Fruit fly (Drosophila melanogaster) whole organism, larva: ENCODE data around the gene Tis11.
A peak's percentile ranks its signal among the peaks of the same experiment; 100 is the strongest.

Experiments
- noc ChIP-seq: fragments of 200-800 bp; sonication (Bioruptor generic); optimal IDR thresholded peaks from 3 replicates; lab custom pipeline; 2019; ENCODE audit warnings: missing biosample characterization, mild to moderate bottlenecking, missing genetic modification characterization, moderate library complexity

Gene Tis11

DNA sequence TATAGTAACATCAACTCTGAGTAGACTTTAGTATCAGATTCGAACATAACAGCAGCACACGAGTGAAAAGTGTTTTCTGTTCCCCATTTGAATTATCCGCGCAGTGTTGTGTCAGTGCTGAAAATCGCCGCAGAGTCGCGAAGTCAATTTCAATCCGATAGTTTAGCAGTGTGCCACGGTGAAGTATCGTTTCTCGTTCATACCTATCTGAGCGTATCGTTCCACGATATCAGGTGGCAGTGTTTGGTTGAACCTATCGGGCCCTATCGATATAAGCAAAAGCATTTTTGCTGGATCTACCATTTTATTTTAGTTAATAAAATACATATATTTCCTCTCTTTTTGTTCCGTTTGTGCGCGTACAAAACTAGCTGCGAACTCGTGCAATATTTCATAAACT lies 5.6 kb upstream of the Tis11 start, which contains the start of gene CkIalpha:
Gene CkIalpha, plus strand, starts transcription at position 53 of the 400 bp plus-strand sequence.
- TF ChIP-seq noc (tag; lab: Kevin White, UChicago) = no peak

DNA sequence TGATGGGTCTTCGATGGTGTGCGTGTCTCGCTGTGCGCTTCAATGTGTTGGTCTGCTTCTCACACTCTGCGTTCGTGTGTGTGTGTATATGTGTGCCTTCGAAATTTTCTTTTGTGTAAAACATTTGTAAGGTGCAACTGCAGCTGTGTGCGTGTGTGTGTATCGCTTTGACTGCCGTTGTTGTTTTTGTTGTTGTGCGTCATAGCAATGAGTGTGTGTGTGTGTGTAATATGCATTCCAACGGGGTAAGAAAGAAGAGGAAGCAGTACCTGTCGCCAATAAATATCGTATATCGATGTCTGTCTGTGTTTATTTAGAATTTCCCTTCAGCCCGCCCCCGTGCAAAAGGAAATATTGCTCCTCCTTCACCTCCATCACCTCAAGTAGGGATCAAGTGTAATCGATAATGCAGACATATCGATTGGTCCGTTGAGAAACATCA lies 4.9 kb upstream of the Tis11 start:
- TF ChIP-seq noc (tag; lab: Kevin White, UChicago) = peak; percentile 14

DNA sequence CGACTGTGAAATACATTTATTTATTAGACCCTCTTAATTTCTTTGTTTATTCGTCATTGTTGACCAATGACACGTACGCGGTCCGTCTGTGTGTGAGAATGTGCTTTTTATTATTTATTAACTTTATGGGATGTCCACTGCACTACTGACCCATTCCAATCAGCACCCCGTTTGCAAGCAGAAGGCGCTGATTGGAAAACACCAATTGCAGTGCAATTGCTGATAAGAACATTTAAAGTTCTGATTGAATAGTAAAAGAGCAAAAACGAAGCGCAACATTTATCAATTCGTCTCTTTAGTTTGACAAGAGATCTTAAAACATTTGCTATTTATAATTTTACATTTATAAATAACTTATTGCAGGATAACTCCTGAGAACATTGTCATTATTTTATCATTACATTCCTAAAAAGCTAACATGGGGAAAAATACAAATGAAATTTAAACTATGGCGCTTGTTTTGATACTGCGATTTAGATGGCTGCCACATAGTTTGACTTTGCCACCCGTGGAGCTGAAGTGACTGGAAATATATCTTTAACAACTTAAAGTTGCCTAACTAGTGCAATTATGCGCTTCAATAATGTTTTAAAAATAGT lies 716 bp upstream of the Tis11 start:
- TF ChIP-seq noc (tag; lab: Kevin White, UChicago) = no peak

DNA sequence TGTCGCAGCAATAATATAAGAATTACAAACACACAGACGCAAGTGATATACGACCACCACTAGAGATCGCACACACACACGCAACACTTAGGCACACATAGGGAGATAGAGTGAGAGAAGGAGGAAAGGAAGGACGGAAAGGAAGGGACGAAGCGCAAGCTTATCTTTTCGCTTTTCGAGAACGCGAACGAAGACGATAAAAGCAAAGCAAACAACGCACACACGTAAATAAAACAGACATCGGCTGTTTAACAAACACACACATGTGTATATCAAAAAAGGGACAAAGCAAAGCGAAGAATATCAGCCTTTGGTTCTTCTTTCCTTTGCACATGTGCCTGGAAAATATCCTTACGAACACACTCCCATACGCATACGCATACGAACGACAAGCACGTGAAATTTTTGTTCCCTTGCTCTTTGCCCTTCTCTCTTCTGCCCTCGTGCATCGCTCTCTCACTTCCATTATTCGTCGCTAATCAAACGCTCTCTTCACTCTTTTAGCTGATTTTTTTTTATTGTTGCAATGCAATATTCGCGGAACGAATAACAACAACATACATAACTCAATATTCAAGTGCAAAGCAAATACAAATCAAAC lies 915 bp downstream of the Tis11 start:
- peak; percentile 29 for TF ChIP-seq noc (tag; lab: Kevin White, UChicago)

DNA sequence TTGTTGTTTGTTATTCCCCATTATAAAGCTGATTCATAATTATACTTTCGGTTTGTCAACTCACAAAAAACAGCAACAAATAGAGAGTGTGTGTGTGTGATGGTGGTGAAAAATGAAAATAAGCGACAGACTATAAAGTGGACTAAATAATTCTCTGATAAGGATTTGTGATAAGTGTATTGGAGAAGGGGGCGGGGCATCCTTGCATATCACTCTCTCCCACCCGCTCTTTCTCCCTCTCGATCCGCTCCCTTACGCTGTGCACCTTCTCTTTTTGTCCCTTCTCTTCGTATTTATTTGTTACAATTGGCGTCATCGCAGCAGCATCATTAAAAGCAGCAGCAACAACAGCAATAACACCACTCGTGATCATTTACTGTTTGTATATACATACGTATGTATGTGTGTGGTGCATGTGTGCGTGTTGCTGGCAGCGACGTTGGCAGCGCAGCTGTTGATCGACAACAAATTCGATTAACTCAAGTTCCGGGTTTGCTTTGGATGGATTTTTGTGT lies 2.3 kb downstream of the Tis11 start:
- peak; percentile 26 for TF ChIP-seq noc (tag; lab: Kevin White, UChicago)

DNA sequence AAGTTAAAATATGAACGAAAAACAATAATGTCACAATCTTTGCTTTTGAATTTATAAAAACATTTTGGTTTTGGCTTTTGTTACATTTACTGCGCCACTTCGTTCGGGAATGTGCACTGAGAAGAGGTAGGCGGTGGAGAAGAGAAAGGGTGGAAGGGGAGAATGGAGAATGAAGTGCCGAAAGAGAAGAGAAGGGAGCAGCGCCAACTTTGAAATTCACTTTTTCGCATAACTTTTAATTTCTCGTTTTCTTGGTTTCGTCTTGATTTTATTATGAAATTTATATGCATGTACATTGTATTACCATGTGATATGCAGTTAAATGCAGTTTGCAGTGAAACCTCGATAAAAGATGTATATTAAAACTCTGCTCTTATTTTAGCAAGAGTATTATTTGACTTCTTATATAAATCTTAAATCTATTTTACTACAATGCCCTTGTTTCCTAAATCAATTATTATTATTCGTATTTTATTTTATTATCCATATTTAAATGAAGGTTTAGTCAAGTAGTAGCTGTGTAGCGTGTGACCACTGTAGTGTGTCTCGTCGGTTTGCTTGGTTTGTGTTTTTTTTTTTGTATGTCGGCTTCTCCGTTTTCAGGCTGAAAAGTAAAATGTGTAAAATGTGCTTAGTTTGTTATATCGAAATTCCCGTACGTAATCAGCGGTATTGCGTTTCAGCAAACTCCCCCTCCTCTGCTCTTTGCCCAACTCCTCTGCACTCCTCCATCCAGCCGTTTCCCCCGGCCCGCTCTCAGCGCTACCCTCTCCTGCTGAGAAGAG lies 3.7 kb downstream of the Tis11 start:
- TF ChIP-seq noc (tag; lab: Kevin White, UChicago) = no peak

DNA sequence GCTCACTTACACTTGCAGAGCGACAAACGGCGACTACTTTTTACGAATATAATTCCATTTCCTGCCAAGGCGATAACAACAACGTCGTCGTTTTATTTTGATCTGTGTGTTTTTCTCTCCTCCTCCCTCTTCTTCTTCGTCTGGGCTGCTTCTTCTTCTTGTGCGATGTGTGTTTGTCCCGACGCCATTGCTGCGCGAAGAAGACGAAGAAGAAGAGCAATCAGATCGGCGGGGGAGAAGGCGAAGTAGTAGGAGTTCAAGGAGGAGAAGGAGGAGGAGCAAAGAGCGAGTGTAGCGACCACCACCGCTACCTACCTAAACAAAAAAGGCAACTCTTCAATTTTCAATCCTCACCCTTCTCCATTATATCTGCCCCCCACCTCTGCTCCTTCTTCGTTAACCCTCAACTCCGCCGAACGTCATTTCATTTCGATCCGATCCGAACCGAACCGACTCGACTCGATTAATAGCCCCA lies 4.3 kb downstream of the Tis11 start:
- TF ChIP-seq noc (tag; lab: Kevin White, UChicago) = no peak

DNA sequence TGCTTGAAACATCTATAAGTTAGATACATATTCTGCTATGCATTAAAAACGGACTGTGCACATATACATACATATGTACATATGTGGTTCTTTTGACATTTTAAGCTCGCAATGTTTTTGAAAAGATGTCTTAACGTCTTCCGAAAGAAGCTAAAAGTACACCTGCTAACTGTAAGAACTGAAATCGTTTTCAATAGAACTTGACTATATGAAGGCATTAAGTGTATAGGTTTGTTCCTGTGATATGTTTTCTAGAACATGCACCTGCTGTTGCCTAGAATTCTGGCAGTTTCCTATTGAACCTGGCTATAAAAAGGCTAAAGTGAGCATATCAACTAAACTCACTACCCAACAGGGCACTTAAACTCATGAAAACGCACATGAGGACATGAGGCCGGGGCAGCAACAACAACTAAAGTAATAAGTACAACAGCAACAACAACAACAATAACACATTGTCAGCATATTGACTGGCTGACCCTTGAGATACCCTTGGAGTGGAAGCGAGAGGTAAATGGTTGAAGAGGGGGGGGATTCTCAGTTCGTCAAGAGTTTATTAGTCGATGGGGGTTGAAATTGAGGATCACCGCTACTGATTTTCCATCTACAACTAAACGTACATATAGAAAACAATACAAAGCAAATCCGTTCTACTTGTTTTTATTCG lies 5.0 kb downstream of the Tis11 start:
- TF ChIP-seq noc (tag; lab: Kevin White, UChicago) = no peak

DNA sequence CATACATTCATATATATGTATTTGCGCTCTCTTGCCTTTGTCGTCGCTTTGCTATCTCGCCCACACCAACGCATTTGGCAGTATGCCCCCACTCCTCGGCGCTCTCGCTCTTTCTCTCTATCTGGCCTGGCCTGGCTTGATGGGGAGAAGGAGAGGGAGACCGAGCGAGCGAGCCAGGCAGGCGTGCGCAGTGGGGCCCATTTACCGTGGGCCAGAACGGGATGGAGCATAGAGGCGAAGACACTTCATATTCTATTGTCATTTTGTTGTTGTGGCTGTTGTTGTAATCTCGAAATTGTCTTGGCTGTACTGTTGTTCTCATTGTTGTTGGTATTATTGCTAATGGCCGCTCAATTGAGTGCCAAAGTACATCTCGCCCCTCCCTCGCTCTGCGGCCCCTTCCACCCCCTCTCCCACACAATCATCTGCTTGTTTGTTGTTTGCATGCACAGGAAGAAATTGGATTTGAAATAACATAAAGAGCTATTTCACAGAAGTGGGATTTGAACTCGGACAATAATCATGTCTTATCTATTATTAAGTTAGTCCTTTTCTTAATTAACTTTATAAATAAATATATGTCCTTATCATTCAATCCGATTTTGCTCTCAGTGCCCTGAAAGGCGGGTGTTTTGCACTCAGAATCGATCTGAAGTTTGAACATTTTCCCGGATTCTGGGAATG lies 6.0 kb downstream of the Tis11 start:
- peak; percentile 89 for TF ChIP-seq noc (tag; lab: Kevin White, UChicago)

DNA sequence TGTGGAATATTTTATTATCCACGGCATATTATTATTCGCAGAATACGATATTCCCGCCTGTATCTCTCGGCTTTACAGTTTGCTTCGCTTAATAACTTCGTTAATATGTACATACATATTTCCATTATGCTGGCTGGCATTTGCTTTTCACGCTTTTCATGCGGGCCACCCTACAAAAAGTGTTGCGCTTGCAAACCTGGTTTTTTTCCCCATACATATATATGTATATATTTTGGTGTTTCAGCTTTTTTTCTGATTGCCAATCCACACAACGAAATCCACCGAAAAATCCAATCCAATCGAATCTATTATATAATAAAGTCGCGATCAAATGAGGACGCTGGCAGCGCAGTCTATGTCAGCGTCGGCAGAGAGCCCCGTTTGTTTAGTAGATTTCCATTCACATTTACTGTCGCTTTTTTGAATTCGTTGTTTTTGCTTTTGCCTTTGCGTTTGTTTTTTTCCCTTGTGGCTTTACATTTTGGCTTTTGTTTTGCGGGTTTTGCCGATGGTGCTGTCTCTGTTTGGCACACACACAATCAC lies 6.7 kb downstream of the Tis11 start:
- TF ChIP-seq noc (tag; lab: Kevin White, UChicago) = no peak

DNA sequence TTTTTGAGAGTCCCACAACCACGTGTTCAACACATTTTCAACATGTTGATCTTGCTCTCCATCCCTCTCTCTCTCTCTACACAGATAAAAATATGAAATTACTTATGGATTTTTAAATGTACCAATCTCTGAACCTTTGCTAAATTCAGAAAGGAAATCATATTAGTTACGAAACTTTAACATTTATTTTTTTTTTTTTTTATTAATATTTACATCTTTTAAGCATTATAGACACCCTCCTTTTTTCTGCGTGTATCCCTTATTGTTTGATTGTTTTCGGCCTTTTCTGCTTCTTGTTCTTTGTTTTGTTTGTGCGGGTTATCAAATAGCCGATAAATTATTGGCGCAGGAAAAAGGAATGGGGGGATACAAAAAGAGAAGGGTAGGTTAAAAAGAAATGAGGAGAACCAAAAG lies 7.3 kb downstream of the Tis11 start:
- peak; percentile 97 for TF ChIP-seq noc (tag; lab: Kevin White, UChicago)

DNA sequence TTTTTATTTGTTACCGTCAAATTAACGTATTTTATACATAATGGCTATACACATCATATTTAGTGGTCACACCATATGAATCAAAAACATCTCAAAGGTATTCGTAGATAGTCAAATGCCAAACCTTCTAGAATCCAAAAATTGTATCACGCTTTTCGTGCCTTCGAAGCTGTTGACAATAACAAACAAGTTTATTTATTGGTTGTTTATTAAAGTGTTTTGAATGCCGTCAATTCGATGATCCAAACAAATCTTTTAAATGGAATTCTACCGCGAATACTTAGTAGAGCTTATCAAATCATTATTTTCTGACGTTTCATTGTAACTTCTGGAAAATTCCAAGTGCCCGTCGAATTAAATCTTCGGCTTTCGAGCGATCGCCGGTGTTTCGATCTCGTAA lies 7.8 kb downstream of the Tis11 start:
- TF ChIP-seq noc (tag; lab: Kevin White, UChicago) = no peak

DNA sequence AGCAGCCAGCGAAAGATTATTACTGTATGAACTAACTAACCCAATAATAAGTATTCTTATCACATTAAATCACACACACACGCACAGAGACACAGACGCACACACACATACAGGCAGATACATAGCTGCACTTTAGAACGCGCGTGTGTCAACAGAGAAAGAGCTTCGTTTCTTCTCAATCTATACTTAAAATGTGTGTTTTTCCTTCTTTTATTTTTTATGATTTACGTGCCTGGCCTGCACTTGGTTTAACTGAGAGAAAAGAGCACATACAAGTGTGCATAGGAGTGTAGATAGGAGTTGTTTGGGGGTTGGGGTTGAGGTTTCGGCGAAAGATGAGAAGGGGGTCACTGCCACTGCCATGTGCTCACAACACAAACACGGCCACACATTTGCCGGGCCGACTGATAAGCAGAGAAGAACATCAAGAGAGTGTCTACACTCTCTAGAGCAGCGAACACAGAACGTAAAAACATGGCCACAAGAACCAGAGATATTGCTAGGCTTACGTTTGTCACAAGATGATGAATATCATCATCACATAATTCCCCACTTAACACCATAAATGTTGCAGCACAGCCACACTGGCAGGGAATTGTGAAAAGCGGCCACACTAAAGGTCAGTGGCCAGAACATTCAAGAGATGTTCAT lies 8.5 kb downstream of the Tis11 start:
- TF ChIP-seq noc (tag; lab: Kevin White, UChicago) = peak; percentile 70

DNA sequence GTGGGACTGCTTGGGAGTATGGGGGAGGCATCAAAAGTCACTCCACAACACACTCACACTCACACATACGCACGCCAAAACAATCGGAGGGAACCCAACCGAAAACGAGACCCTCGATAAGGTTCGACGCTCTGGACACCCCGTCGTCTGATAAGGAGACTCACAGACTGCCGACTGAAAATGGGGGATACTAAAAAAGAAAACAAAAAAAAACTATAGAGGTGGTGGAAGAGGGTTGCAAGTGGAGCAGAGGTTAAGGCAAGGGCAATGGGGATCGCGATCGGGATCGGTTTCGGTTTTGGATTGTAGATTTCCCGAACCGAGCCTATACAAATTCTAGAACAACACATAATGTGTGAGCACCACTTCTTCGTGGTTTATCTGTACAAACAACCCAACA lies 9.5 kb downstream of the Tis11 start:
- TF ChIP-seq noc (tag; lab: Kevin White, UChicago) = peak; percentile 26
